Worm (Caenorhabditis elegans): Measurements from ENCODE around the gene ZK643.2.

ce11 chrIII:8911598-8912194 is 44.6 kb upstream of the ZK643.2 start, which contains the start of gene tpk-1:
- TF ChIP-seq flt-1 (GFP tag; IDR thresholded peaks at IDR 0.05) (no peak), ztf-29 (GFP tag; IDR thresholded peaks at IDR 0.05) (no peak), klf-2 (GFP tag; conservative IDR thresholded peaks at IDR 0.05) (no peak), cog-1 (tag; optimal IDR thresholded peaks at IDR 0.05) (no peak)
